Fruit fly (Drosophila melanogaster): ENCODE measurements around the gene Polr1H.
"Not testable (repeated sequence)": the region's sequence is repeated elsewhere in the genome, so short reads cannot be mapped to it uniquely, and the experiment has no call there.

DNA sequence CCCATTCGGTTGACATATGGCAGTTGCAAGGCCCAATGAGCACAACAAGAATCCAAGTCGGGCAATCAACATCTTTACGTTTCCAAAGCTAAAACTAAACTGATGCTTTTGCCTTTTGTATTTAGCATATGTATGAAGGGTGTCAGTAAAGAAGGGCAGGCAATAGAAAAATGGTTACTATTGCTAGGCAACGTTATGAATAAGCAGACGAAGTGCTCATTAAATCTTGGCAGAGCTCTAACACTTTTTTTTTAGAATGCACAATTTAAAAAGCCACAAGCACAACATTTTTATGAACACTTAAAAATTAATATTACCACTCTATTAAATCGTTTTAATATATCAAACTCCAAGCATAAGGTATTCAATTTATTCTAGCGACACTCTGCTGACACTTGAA lies 41.5 kb downstream of the Polr1H start, which contains the start of gene Sfp93F:
- not testable (repeated sequence) for TF ChIP-seq EcR (GFP tag; optimal IDR thresholded peaks at IDR 0.05); psq (optimal IDR thresholded peaks at IDR 0.05); pan (optimal IDR thresholded peaks at IDR 0.05)
